Worm (Caenorhabditis elegans) whole organism, L3 larva: ENCODE data around the gene srh-185.

Experiments used
- ZK546.5 ChIP-seq: sonication (generic microtip); optimal IDR thresholded peaks from 2 replicates; lab custom pipeline; 2017; ENCODE audit warnings: missing biosample characterization, missing genetic modification characterization
- aly-2 ChIP-seq: fragments of 150-350 bp; optimal IDR thresholded peaks from 2 replicates; lab custom pipeline; 2014; ENCODE audit warnings: missing biosample characterization, missing genetic modification characterization
- ama-1 ChIP-seq: fragments of 150-350 bp; optimal IDR thresholded peaks from 2 replicates; lab custom pipeline; 2018
- ceh-28 ChIP-seq: fragments of 150-350 bp; optimal IDR thresholded peaks from 2 replicates; lab custom pipeline; 2014; ENCODE audit warnings: missing biosample characterization, missing genetic modification reagents, missing genetic modification characterization
- ceh-82 ChIP-seq: fragments of 150-350 bp; optimal IDR thresholded peaks from 2 replicates; lab custom pipeline; 2014; ENCODE audit warnings: missing biosample characterization, missing genetic modification characterization
- ceh-9 ChIP-seq: sonication (generic microtip); optimal IDR thresholded peaks from 2 replicates; lab custom pipeline; 2018; ENCODE audit warnings: missing biosample characterization, missing genetic modification characterization
- daf-12 ChIP-seq: fragments of 150-350 bp; optimal IDR thresholded peaks from 2 replicates; lab custom pipeline; 2014; ENCODE audit warnings: missing biosample characterization, missing genetic modification reagents, missing genetic modification characterization
- egl-27 ChIP-seq: sonication (generic microtip); optimal IDR thresholded peaks from 4 replicates; lab custom pipeline; 2017; ENCODE audit warnings: missing biosample characterization, missing genetic modification reagents, missing genetic modification characterization
- elt-1 ChIP-seq: fragments of 150-350 bp; optimal IDR thresholded peaks from 2 replicates; lab custom pipeline; 2014; ENCODE audit warnings: missing biosample characterization, missing genetic modification characterization
- elt-2 ChIP-seq: sonication (generic microtip); optimal IDR thresholded peaks from 2 replicates; lab custom pipeline; 2016; ENCODE audit warnings: missing genetic modification reagents, mild to moderate bottlenecking, missing genetic modification characterization, missing compliant biosample characterization
- fkh-10 ChIP-seq: sonication (generic microtip); optimal IDR thresholded peaks from 2 replicates; lab custom pipeline; 2017; ENCODE audit warnings: missing biosample characterization, missing genetic modification reagents, missing genetic modification characterization
- fkh-2 ChIP-seq: fragments of 150-350 bp; optimal IDR thresholded peaks from 2 replicates; lab custom pipeline; 2014; ENCODE audit warnings: missing biosample characterization, missing genetic modification reagents, missing genetic modification characterization
- jun-1 ChIP-seq: fragments of 150-350 bp; optimal IDR thresholded peaks from 2 replicates; lab custom pipeline; 2014; ENCODE audit warnings: missing biosample characterization, missing genetic modification reagents, missing genetic modification characterization
- lin-15B ChIP-seq: fragments of 150-350 bp; optimal IDR thresholded peaks from 2 replicates; lab custom pipeline; 2014; ENCODE audit warnings: missing biosample characterization, missing genetic modification characterization
- lsy-12 ChIP-seq: sonication (generic microtip); optimal IDR thresholded peaks from 2 replicates; lab custom pipeline; 2016; ENCODE audit warnings: mild to moderate bottlenecking, missing genetic modification characterization, missing compliant biosample characterization
- nfya-1 ChIP-seq: sonication (generic microtip); optimal IDR thresholded peaks from 2 replicates; lab custom pipeline; 2017; ENCODE audit warnings: missing genetic modification characterization, mild to moderate bottlenecking, missing compliant biosample characterization, antibody characterized with exemption, moderate library complexity; ENCODE audit not compliant: insufficient read depth
- nhr-11 ChIP-seq: fragments of 150-350 bp; optimal IDR thresholded peaks from 2 replicates; lab custom pipeline; 2014; ENCODE audit warnings: missing biosample characterization, missing genetic modification characterization
- nhr-12 ChIP-seq: fragments of 150-350 bp; optimal IDR thresholded peaks from 2 replicates; lab custom pipeline; 2014; ENCODE audit warnings: missing biosample characterization, missing genetic modification characterization
- nhr-23 ChIP-seq: fragments of 150-350 bp; optimal IDR thresholded peaks from 2 replicates; lab custom pipeline; 2014; ENCODE audit warnings: missing biosample characterization, missing genetic modification reagents, missing genetic modification characterization
- nhr-237 ChIP-seq: fragments of 150-350 bp; optimal IDR thresholded peaks from 2 replicates; lab custom pipeline; 2014; ENCODE audit warnings: missing biosample characterization, missing genetic modification characterization
- nhr-25 ChIP-seq: sonication (generic microtip); optimal IDR thresholded peaks from 2 replicates; lab custom pipeline; 2017; ENCODE audit warnings: missing biosample characterization, missing genetic modification characterization
- nhr-28 ChIP-seq: fragments of 150-350 bp; optimal IDR thresholded peaks from 2 replicates; lab custom pipeline; 2014; ENCODE audit warnings: missing biosample characterization, missing genetic modification characterization
- nhr-43 ChIP-seq: sonication (generic microtip); optimal IDR thresholded peaks from 2 replicates; lab custom pipeline; 2016; ENCODE audit warnings: mild to moderate bottlenecking, missing genetic modification characterization, missing compliant biosample characterization; ENCODE audit not compliant: poor library complexity, severe bottlenecking
- nhr-67 ChIP-seq: fragments of 150-350 bp; optimal IDR thresholded peaks from 2 replicates; lab custom pipeline; 2014; ENCODE audit warnings: missing biosample characterization, missing genetic modification characterization
- nhr-76 ChIP-seq: fragments of 150-350 bp; sonication (generic microtip); optimal IDR thresholded peaks from 5 replicates; lab custom pipeline; 2014; ENCODE audit warnings: missing biosample characterization, missing genetic modification characterization
- nhr-77 ChIP-seq: fragments of 150-350 bp; optimal IDR thresholded peaks from 2 replicates; lab custom pipeline; 2014; ENCODE audit warnings: missing biosample characterization, missing genetic modification characterization
- pha-4 ChIP-seq: fragments of 150-350 bp; optimal IDR thresholded peaks from 2 replicates; lab custom pipeline; 2014; ENCODE audit warnings: missing biosample characterization, missing genetic modification reagents, missing genetic modification characterization
- pqm-1 ChIP-seq: fragments of 150-350 bp; optimal IDR thresholded peaks from 2 replicates; lab custom pipeline; 2017; ENCODE audit warnings: missing biosample characterization, missing genetic modification characterization, inconsistent platforms
- snpc-4 ChIP-seq: fragments of 150-350 bp; optimal IDR thresholded peaks from 2 replicates; lab custom pipeline; 2014; ENCODE audit warnings: missing biosample characterization, missing genetic modification characterization
- tbx-2 ChIP-seq: sonication (generic microtip); optimal IDR thresholded peaks from 2 replicates; lab custom pipeline; 2016; ENCODE audit warnings: mild to moderate bottlenecking, missing genetic modification characterization, missing compliant biosample characterization
- unc-39 ChIP-seq: sonication (generic microtip); optimal IDR thresholded peaks from 4 replicates; lab custom pipeline; 2017; ENCODE audit warnings: missing biosample characterization, missing genetic modification characterization
- unc-62 ChIP-seq: fragments of 150-350 bp; sonication (generic microtip); optimal IDR thresholded peaks from 4 replicates; lab custom pipeline; 2014; ENCODE audit warnings: missing biosample characterization, missing genetic modification reagents, missing genetic modification characterization
- zag-1 ChIP-seq: fragments of 150-350 bp; optimal IDR thresholded peaks from 2 replicates; lab custom pipeline; 2014; ENCODE audit warnings: missing biosample characterization, missing genetic modification characterization
- ztf-11 ChIP-seq: fragments of 150-350 bp; optimal IDR thresholded peaks from 2 replicates; lab custom pipeline; 2014; ENCODE audit warnings: missing biosample characterization, missing genetic modification characterization

Gene srh-185

DNA sequence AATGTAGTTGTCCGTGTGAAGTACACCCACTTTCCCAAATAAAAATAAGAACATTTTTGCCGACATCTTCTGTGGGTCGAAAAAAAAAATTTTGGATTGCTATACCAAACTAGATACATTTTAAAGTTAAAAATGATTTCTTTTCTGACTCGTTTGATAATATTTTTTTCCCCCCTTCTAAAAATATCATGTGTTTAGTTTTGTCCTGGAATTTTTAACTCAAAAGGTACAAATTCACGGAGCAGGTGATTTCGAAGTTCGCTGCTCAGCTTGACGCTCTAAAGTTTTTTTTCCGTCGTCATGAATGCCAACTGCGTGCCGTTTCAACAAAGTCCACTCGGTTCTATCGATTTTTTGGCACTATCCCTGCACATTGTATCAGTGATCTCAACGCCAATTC lies at the start of gene srh-185:
TSS of gene srh-185 (plus strand) at position 301 of the 400 bp plus-strand sequence.
- no peak for TF ChIP-seq ceh-9 (tag; lab: Kevin White, UChicago)
- TF ChIP-seq nfya-1 (tag; lab: Kevin White, UChicago), result no peak
- no peak for TF ChIP-seq nhr-28
- TF ChIP-seq nhr-43 (tag; lab: Kevin White, UChicago), result no peak
- no peak for TF ChIP-seq zag-1 (tag; lab: Kevin White, UChicago)
- no peak for TF ChIP-seq egl-27 (tag; lab: Kevin White, UChicago)
- TF ChIP-seq pqm-1, result no peak
- TF ChIP-seq nhr-12 (tag; lab: Kevin White, UChicago), result no peak
- TF ChIP-seq ztf-11 (tag; lab: Kevin White, UChicago), result no peak
- TF ChIP-seq fkh-2 (tag; lab: Kevin White, UChicago), result no peak
- TF ChIP-seq tbx-2, result no peak
- TF ChIP-seq unc-62 (GFP tag; lab: Kevin White, UChicago), result no peak
- no peak for TF ChIP-seq elt-1
- TF ChIP-seq nhr-25 (tag; lab: Kevin White, UChicago), result no peak
- no peak for TF ChIP-seq elt-2
- no peak for TF ChIP-seq jun-1 (tag; lab: Kevin White, UChicago)
- no peak for TF ChIP-seq lin-15B (tag; lab: Kevin White, UChicago)
- no peak for TF ChIP-seq daf-12 (tag; lab: Kevin White, UChicago)
- TF ChIP-seq nhr-77 (tag; lab: Kevin White, UChicago), result no peak

- TF ChIP-seq tbx-2, result no peak
- no peak for TF ChIP-seq nhr-11 (tag; lab: Kevin White, UChicago)
- no peak for TF ChIP-seq unc-62 (GFP tag; lab: Kevin White, UChicago)
- no peak for TF ChIP-seq egl-27 (tag; lab: Kevin White, UChicago)
- TF ChIP-seq lsy-12, result no peak
- TF ChIP-seq nhr-43 (tag; lab: Kevin White, UChicago), result no peak
- no peak for TF ChIP-seq fkh-10 (GFP tag; lab: Kevin White, UChicago)
- TF ChIP-seq ztf-11 (tag; lab: Kevin White, UChicago), result no peak
- TF ChIP-seq ceh-9 (tag; lab: Kevin White, UChicago), result no peak
- no peak for TF ChIP-seq fkh-2 (tag; lab: Kevin White, UChicago)
- no peak for TF ChIP-seq nfya-1 (tag; lab: Kevin White, UChicago)
- no peak for TF ChIP-seq unc-39 (tag; lab: Kevin White, UChicago)
- TF ChIP-seq nhr-25 (tag; lab: Kevin White, UChicago), result no peak
- no peak for TF ChIP-seq snpc-4 (tag; lab: Kevin White, UChicago)
- no peak for TF ChIP-seq nhr-67 (tag; lab: Kevin White, UChicago)
- TF ChIP-seq elt-1, result no peak
- no peak for TF ChIP-seq ZK546.5 (tag; lab: Kevin White, UChicago)
- TF ChIP-seq nhr-28, result no peak
- TF ChIP-seq nhr-23 (tag; lab: Kevin White, UChicago), result no peak
These were observed 48.1 kb upstream of the srh-185 start for ce11 chrV:3017930-3018329.

- TF ChIP-seq ama-1 (no peak), nhr-12 (tag; lab: Kevin White, UChicago) (no peak), nhr-23 (tag; lab: Kevin White, UChicago) (no peak), nhr-237 (tag; lab: Kevin White, UChicago) (no peak), aly-2 (tag; lab: Kevin White, UChicago) (no peak), lsy-12 (no peak), tbx-2 (no peak), elt-2 (no peak), pha-4 (tag; lab: Kevin White, UChicago) (no peak), nhr-76 (no peak), ceh-82 (no peak)
These were observed 44.7 kb upstream of the srh-185 start, which contains the start of gene irld-12 for ce11 chrV:3021306-3021705. TSS of gene irld-12 (minus strand) at chrV:3021406.

- peak; percentile 54 for TF ChIP-seq elt-2
- no peak for TF ChIP-seq pqm-1
These were observed 41.8 kb upstream of the srh-185 start, which contains the start of gene asp-8 for ce11 chrV:3024274-3024673. TSS of gene asp-8 (plus strand) at chrV:3024549.

DNA sequence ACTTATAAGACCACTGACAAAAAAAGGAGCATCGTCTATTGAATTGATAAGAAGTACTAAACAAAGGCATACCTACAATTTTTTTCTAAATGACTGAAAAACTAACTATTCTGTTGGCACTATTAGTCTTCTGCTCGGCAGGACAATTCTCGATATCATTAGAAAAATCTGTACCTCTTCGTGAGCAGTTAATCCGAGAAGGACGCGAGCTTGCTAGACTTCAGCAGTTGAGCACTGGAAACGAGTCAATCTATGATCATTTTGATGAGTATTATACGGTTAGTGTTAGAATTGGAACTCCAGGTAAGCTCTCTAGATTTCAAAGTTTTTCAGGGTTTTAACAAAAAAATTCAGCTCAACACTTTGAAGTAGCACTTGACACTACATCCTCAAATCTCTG lies 37.8 kb upstream of the srh-185 start, which contains the start of gene asp-7:
TSS of gene asp-7 (plus strand) at position 81 of the 400 bp plus-strand sequence.
- peak; percentile 15 for TF ChIP-seq elt-2
- TF ChIP-seq ceh-28 (tag; lab: Kevin White, UChicago), result no peak
